Fruit fly (Drosophila melanogaster) whole organism, wandering third instar larva: Measurements from ENCODE around the gene CG2157.

Experiments
- Abd-B ChIP-seq: fragments of >200 bp; optimal IDR thresholded peaks from 2 replicates; lab custom pipeline; 2017; ENCODE audit warnings: missing biosample characterization, missing genetic modification characterization
- CG9705 ChIP-seq: fragments of 200-800 bp; sonication (Bioruptor generic); optimal IDR thresholded peaks from 2 replicates; lab custom pipeline; 2018; ENCODE audit warnings: missing biosample characterization, mild to moderate bottlenecking, missing genetic modification characterization
- Dfd ChIP-seq: fragments of >200 bp; optimal IDR thresholded peaks from 2 replicates; lab custom pipeline; 2017; ENCODE audit warnings: missing biosample characterization, missing genetic modification characterization
- dsf ChIP-seq: sonication (Bioruptor generic); optimal IDR thresholded peaks from 2 replicates; lab custom pipeline; 2016; ENCODE audit warnings: missing biosample characterization, missing genetic modification characterization, borderline replicate concordance
- ey ChIP-seq: fragments of 200-800 bp; sonication (Bioruptor generic); optimal IDR thresholded peaks from 2 replicates; lab custom pipeline; 2016; ENCODE audit warnings: missing biosample characterization, missing genetic modification characterization
- fru ChIP-seq: fragments of 200-800 bp; sonication (Bioruptor generic); optimal IDR thresholded peaks from 3 replicates; lab custom pipeline; 2016; ENCODE audit warnings: missing biosample characterization, mild to moderate bottlenecking, missing genetic modification characterization
- h ChIP-seq: fragments of 200-800 bp; sonication (Bioruptor generic); optimal IDR thresholded peaks from 3 replicates; lab custom pipeline; 2016; ENCODE audit warnings: missing biosample characterization, mild to moderate bottlenecking, missing genetic modification characterization
- rgr ChIP-seq: fragments of 200-800 bp; sonication (Bioruptor generic); optimal IDR thresholded peaks from 3 replicates; lab custom pipeline; 2016; ENCODE audit warnings: missing biosample characterization, mild to moderate bottlenecking, missing genetic modification characterization
- woc ChIP-seq: sonication (Bioruptor generic); optimal IDR thresholded peaks from 2 replicates; lab custom pipeline; 2016; ENCODE audit warnings: missing biosample characterization, mild to moderate bottlenecking, missing genetic modification characterization

The CG2157 gene

dm6 chrX:10905467-10905866, 36.4 kb downstream of the CG2157 start, which contains the start of gene CG43901:
CG43901 (plus strand) TSS chrX:10905767.
- TF ChIP-seq dsf (GFP tag; lab: Kevin White, UChicago): no peak
- TF ChIP-seq woc (GFP tag; lab: Kevin White, UChicago): no peak
- no peak for TF ChIP-seq fru (GFP tag; lab: Kevin White, UChicago)
- TF ChIP-seq ey (GFP tag; lab: Kevin White, UChicago): no peak
- no peak for TF ChIP-seq h
- TF ChIP-seq rgr: no peak

DNA sequence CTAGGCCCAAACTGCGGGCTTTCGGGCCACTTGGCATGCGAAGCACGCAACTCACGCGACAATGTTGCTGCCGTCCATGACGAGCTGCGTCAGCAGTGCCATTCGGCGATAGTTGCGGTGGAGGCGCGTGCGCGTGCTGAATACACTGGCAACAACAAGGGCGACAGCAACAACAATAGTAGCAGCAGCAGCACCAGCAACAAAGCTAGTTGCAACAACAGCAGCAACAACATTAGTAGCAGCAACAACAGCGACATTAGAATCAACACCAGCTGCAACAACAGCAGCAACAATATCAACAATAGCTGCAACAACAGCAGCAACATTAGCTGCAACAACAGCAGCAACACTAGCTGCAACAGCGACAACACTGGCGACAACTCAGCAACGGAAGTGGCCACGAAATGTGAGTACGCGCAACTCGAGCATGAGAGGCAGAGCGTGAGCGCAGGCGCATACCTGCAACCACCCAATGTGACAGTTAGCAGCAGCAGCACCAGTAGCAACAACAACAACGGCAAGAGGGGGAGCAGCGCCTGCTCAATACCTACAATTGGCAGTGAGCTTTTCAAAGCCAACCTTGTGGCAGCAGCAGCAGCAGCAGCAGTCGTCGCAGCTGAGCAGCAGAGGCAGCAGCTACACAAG, 37.3 kb downstream of the CG2157 start:
- TF ChIP-seq CG9705 (GFP tag; lab: Kevin White, UChicago) (no peak), Dfd (GFP tag; lab: Kevin White, UChicago) (peak; percentile 36)
- TF ChIP-seq, all 38 proteins: peak for 1

dm6 chrX:10912585-10912984, 43.5 kb downstream of the CG2157 start:
- TF ChIP-seq Dfd (GFP tag; lab: Kevin White, UChicago): peak; percentile 61
- TF ChIP-seq Abd-B (GFP tag; lab: Kevin White, UChicago): no peak
